Fruit fly (Drosophila melanogaster): ENCODE measurements around the gene RpS6.

Gene RpS6

DNA sequence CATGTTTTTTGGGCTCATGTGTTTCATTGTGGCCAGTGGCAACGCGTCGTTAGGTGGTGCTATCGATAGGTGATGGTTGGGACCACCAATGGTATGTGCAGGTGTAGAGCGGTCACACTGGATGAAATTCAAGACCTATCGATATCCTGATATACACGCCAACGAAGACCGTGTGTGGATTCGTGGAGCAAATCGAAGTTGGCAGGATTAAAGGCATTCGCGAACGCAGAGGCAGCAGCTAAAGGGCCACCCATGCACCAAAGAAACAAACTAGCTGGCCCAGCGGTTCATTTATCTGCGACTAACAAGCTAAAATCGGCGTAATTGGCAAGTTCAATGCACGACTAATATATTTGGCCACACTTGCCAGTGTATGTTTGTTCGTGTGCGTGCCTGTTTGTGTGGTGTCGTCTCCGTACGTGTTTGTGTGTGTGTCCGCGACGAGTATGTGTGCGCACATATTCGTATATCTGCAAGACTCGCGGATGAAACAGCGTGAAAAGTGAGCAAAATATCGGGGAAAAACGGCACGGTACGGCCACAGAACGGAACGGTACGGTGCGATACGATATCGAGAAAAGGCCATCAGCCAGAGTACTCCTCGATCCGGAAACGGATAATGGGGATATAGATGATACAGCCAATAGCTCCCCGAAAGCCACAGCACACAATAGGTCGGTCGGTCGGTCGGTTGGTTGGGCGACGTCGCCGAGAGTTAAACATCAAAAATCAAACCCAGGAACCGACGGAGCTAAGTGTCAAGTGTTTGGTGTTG is 34.9 kb upstream of the RpS6 start, which contains the start of gene Ubr3 (continued):
- TF ChIP-seq CG3163 (GFP tag; optimal IDR thresholded peaks at IDR 0.05) (no peak), CG9727 (GFP tag; optimal IDR thresholded peaks at IDR 0.05) (no peak), lbe (GFP tag; optimal IDR thresholded peaks at IDR 0.05) (no peak), tgo (GFP tag; IDR thresholded peaks at IDR 0.05) (no peak), CG7786 (GFP tag; optimal IDR thresholded peaks at IDR 0.05) (no peak), Ptx1 (GFP tag; IDR thresholded peaks at IDR 0.05) (no peak), emc (GFP tag; optimal IDR thresholded peaks at IDR 0.05) (no peak), ERR (GFP tag; optimal IDR thresholded peaks at IDR 0.05) (no peak), CG8388 (GFP tag; optimal IDR thresholded peaks at IDR 0.05) (no peak), rib (GFP tag; IDR thresholded peaks at IDR 0.05) (no peak), CG3281 (GFP tag; optimal IDR thresholded peaks at IDR 0.05) (no peak), crc (GFP tag; optimal IDR thresholded peaks at IDR 0.05) (no peak), trem (tag; optimal IDR thresholded peaks at IDR 0.05) (peak; percentile 56), Gug (GFP tag; IDR thresholded peaks at IDR 0.05) (no peak), CG15269 (tag; optimal IDR thresholded peaks at IDR 0.05) (peak; percentile 2), CG18619 (GFP tag; optimal IDR thresholded peaks at IDR 0.05) (no peak), Lpt (GFP tag; optimal IDR thresholded peaks at IDR 0.05) (no peak), fd102C (GFP tag; optimal IDR thresholded peaks at IDR 0.05) (no peak), CG3407 (GFP tag; optimal IDR thresholded peaks at IDR 0.05) (no peak), D19A (tag; optimal IDR thresholded peaks at IDR 0.05) (no peak), twi (tag; optimal IDR thresholded peaks at IDR 0.05) (no peak), CG4854 (GFP tag; optimal IDR thresholded peaks at IDR 0.05) (no peak), oc (tag; optimal IDR thresholded peaks at IDR 0.05) (no peak), Chrac-16 (GFP tag; optimal IDR thresholded peaks at IDR 0.05) (no peak), CG1024 (GFP tag; IDR thresholded peaks at IDR 0.05) (no peak), pan (optimal IDR thresholded peaks at IDR 0.05) (no peak), pan (GFP tag; optimal IDR thresholded peaks at IDR 0.05 in 1 of 2, IDR thresholded peaks at IDR 0.05 in 1 of 2) (no peak), crol (GFP tag; IDR thresholded peaks at IDR 0.05) (no peak), tup (GFP tag; optimal IDR thresholded peaks at IDR 0.05) (no peak), sens (GFP tag) (peak; percentile 60), CG1603 (tag; optimal IDR thresholded peaks at IDR 0.05) (peak; percentile 71), CG11247 (GFP tag; IDR thresholded peaks at IDR 0.05) (no peak), B-H1 (GFP tag; IDR thresholded peaks at IDR 0.05) (no peak), CG10462 (GFP tag; optimal IDR thresholded peaks at IDR 0.05) (no peak), Xrp1 (GFP tag; IDR thresholded peaks at IDR 0.05) (no peak), ase (GFP tag; IDR thresholded peaks at IDR 0.05) (no peak), H2.0 (GFP tag; IDR thresholded peaks at IDR 0.05) (no peak), CG1529 (GFP tag; optimal IDR thresholded peaks at IDR 0.05) (no peak), CG8944 (GFP tag; optimal IDR thresholded peaks at IDR 0.05) (no peak), NfI (GFP tag; optimal IDR thresholded peaks at IDR 0.05) (no peak), CG2202 (tag; optimal IDR thresholded peaks at IDR 0.05) (no peak), CG2120 (GFP tag; optimal IDR thresholded peaks at IDR 0.05) (peak; percentile 20), lab (GFP tag; optimal IDR thresholded peaks at IDR 0.05) (peak; percentile 47), CG10565 (GFP tag; optimal IDR thresholded peaks at IDR 0.05) (no peak), CG12942 (GFP tag; optimal IDR thresholded peaks at IDR 0.05) (no peak), schlank (tag; optimal IDR thresholded peaks at IDR 0.05) (no peak), CG43689 (GFP tag; IDR thresholded peaks at IDR 0.05) (no peak), Dbx (GFP tag; IDR thresholded peaks at IDR 0.05) (0 out of 3 replicates have a peak, but pooled peaks have one; percentile 29), sqz (GFP tag; optimal IDR thresholded peaks at IDR 0.05) (no peak), sens-2 (GFP tag; IDR thresholded peaks at IDR 0.05) (no peak), CG8359 (GFP tag; optimal IDR thresholded peaks at IDR 0.05; ENCODE audit: borderline replicate concordance) (no peak), ken (GFP tag; IDR thresholded peaks at IDR 0.05) (no peak)

Data from whole organism, embryonic.